Fruit fly (Drosophila melanogaster): ENCODE results near the gene CG7083.

Gene CG7083

DNA sequence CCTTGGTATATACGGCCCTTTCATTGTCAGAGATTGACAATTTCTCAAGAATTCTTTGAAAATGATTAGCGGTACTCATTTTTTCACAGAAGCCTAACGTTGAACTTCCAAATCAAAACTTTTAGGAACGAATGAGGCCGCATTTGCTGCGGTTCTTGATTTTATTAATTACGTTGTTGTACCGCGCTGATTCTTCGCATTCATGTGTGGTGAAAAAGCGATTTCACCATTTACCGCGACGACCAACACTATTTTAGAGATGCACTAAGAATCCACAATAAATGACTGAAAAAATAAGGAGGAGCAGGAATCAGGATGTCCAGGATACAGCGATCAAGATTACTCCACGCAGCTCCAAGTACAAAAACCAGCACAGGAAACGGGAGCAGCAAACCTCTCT is 36.7 kb upstream of the CG7083 start, which contains the start of the genes CG7194 and Sbp2 (continued):
- TF ChIP-seq Hr4 (GFP tag; optimal IDR thresholded peaks at IDR 0.05), result no peak
- no peak for TF ChIP-seq CG7368 (GFP tag; optimal IDR thresholded peaks at IDR 0.05)
- TF ChIP-seq spab (GFP tag; optimal IDR thresholded peaks at IDR 0.05), result no peak
- TF ChIP-seq svp (GFP tag), result no peak
- no peak for TF ChIP-seq CG10631 (GFP tag; optimal IDR thresholded peaks at IDR 0.05)
- TF ChIP-seq achi (GFP tag; optimal IDR thresholded peaks at IDR 0.05), result no peak

DNA sequence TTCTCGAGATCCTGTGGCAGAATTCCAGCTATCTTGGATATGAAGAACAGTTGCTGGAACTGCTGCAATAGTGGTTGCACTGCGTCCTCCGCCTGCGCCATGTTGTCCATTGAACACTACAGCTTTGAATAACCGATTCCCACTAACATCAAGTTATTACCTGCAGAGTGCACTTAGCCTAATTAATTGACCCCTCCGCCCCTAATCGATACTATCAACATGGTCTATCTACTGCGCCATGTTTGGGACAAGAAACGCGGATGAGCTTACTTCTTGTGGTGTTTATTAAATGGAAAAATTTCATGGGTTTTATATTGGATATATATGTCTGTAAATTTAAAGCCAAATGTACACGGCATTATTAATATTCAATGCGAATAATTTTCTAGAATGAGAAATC is 33.7 kb upstream of the CG7083 start, which contains the start of gene Gr66a:
TSS of gene Gr66a (minus strand) at position 101 of the 400 bp plus-strand sequence.
- no peak for TF ChIP-seq CG11762 (GFP tag; optimal IDR thresholded peaks at IDR 0.05; ENCODE audit: insufficient read depth)
- no peak for TF ChIP-seq CG1621 (tag; optimal IDR thresholded peaks at IDR 0.05)
- no peak for TF ChIP-seq CG9139 (GFP tag; optimal IDR thresholded peaks at IDR 0.05)
- TF ChIP-seq CG15336 (GFP tag; IDR thresholded peaks at IDR 0.05), result no peak
- no peak for TF ChIP-seq Met (GFP tag; optimal IDR thresholded peaks at IDR 0.05)
- no peak for TF ChIP-seq CG8632 (GFP tag; optimal IDR thresholded peaks at IDR 0.05)
- TF ChIP-seq CG8319 (GFP tag; optimal IDR thresholded peaks at IDR 0.05), result no peak
- TF ChIP-seq CG16779 (tag; optimal IDR thresholded peaks at IDR 0.05), result no peak
- TF ChIP-seq cyc (GFP tag; optimal IDR thresholded peaks at IDR 0.05), result no peak
- TF ChIP-seq Hr38 (GFP tag; optimal IDR thresholded peaks at IDR 0.05), result no peak

DNA sequence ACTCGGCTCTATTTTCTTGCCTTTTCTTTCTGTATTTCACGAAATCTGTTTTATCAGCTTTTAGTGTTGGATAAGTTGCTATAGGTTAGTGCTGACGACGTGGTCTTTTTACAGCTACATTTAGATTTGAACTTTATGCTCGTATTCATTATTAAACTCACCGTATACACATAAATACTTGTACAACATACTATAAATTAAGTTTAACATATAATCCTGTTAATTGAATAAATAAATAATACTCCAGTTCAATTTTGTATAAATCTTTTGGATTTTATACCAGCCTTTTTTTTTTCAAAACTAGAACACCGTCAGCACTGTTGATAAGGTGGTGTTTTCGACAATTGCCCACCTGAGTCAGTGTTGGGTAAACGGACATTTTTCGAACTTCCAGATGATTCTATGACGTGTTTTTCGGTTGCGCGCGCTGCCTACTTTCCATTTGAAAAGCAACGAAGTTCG is 31.7 kb upstream of the CG7083 start, which contains the start of gene BI-1:
TSS of gene BI-1 (minus strand) at position 51 of the 462 bp plus-strand sequence.
- TF ChIP-seq CG10631 (GFP tag; optimal IDR thresholded peaks at IDR 0.05), result no peak
- TF ChIP-seq Gug (GFP tag; IDR thresholded peaks at IDR 0.05), result no peak
- peak; percentile 22; the same call in 1 of the 3 replicates for TF ChIP-seq CG8119 (GFP tag; IDR thresholded peaks at IDR 0.05)
- TF ChIP-seq dsx (GFP tag; optimal IDR thresholded peaks at IDR 0.05; ENCODE audit: poor library complexity, severe bottlenecking), result peak; percentile 67
- TF ChIP-seq salr (GFP tag; optimal IDR thresholded peaks at IDR 0.05), result no peak
- no peak for TF ChIP-seq pdm3 (GFP tag; optimal IDR thresholded peaks at IDR 0.05)
- no peak for TF ChIP-seq CG10669 (GFP tag; optimal IDR thresholded peaks at IDR 0.05)
- no peak for TF ChIP-seq spab (GFP tag; optimal IDR thresholded peaks at IDR 0.05)
- TF ChIP-seq Eip78C (GFP tag), result peak; percentile 80
- no peak for TF ChIP-seq acj6 (GFP tag; optimal IDR thresholded peaks at IDR 0.05)
- TF ChIP-seq fd85E (GFP tag; optimal IDR thresholded peaks at IDR 0.05), result peak; percentile 38
- TF ChIP-seq CG11294 (GFP tag; IDR thresholded peaks at IDR 0.05), result no peak
- no peak for TF ChIP-seq Hr38 (GFP tag; optimal IDR thresholded peaks at IDR 0.05)
- no peak for TF ChIP-seq Ets21C (GFP tag; optimal IDR thresholded peaks at IDR 0.05)
- TF ChIP-seq CG6276 (GFP tag; optimal IDR thresholded peaks at IDR 0.05), result no peak
- TF ChIP-seq CG16779 (tag; optimal IDR thresholded peaks at IDR 0.05), result no peak
- peak; percentile 75 for TF ChIP-seq topi (GFP tag; optimal IDR thresholded peaks at IDR 0.05)
- no peak for TF ChIP-seq Hr39 (GFP tag; optimal IDR thresholded peaks at IDR 0.05)
- no peak for TF ChIP-seq vri (GFP tag; optimal IDR thresholded peaks at IDR 0.05)
- peak; percentile 37 for TF ChIP-seq CG6792 (GFP tag; optimal IDR thresholded peaks at IDR 0.05)
- TF ChIP-seq lz (GFP tag; optimal IDR thresholded peaks at IDR 0.05), result peak; percentile 69
- TF ChIP-seq Sox15 (GFP tag; optimal IDR thresholded peaks at IDR 0.05), result peak; percentile 19
- TF ChIP-seq Eip75B (GFP tag; optimal IDR thresholded peaks at IDR 0.05), result no peak
- TF ChIP-seq Lpt (GFP tag; optimal IDR thresholded peaks at IDR 0.05), result no peak
- TF ChIP-seq fd59A (GFP tag; optimal IDR thresholded peaks at IDR 0.05), result peak; percentile 16
- no peak for TF ChIP-seq net (GFP tag; optimal IDR thresholded peaks at IDR 0.05)
- TF ChIP-seq CG34406 (GFP tag; optimal IDR thresholded peaks at IDR 0.05), result no peak
- TF ChIP-seq Sox14 (GFP tag; optimal IDR thresholded peaks at IDR 0.05), result peak; percentile 28
- TF ChIP-seq CG8632 (GFP tag; optimal IDR thresholded peaks at IDR 0.05), result peak; percentile 40
- peak; percentile 52 for TF ChIP-seq CG6808 (GFP tag; optimal IDR thresholded peaks at IDR 0.05)
- TF ChIP-seq cyc (GFP tag; optimal IDR thresholded peaks at IDR 0.05), result peak; percentile 59
- TF ChIP-seq CG11902 (GFP tag; optimal IDR thresholded peaks at IDR 0.05), result no peak
- peak; percentile 39 for TF ChIP-seq Ets96B (tag; optimal IDR thresholded peaks at IDR 0.05)
- peak; percentile 43 for TF ChIP-seq CG11762 (GFP tag; optimal IDR thresholded peaks at IDR 0.05; ENCODE audit: insufficient read depth)
- TF ChIP-seq CG8319 (GFP tag; optimal IDR thresholded peaks at IDR 0.05), result peak; percentile 63
- TF ChIP-seq esn (GFP tag; optimal IDR thresholded peaks at IDR 0.05), result peak; percentile 75
- TF ChIP-seq CG31627 (GFP tag; optimal IDR thresholded peaks at IDR 0.05), result peak; percentile 22
- TF ChIP-seq CG3032 (tag; optimal IDR thresholded peaks at IDR 0.05), result peak; percentile 66
- TF ChIP-seq svp (GFP tag), result no peak
- TF ChIP-seq CG1621 (tag; optimal IDR thresholded peaks at IDR 0.05), result no peak

All from whole organism, prepupa.